Worm (Caenorhabditis elegans): ENCODE measurements around the gene gsnl-1.
A peak's percentile ranks its signal among the peaks of the same experiment; 100 is the strongest.

The gsnl-1 gene

DNA sequence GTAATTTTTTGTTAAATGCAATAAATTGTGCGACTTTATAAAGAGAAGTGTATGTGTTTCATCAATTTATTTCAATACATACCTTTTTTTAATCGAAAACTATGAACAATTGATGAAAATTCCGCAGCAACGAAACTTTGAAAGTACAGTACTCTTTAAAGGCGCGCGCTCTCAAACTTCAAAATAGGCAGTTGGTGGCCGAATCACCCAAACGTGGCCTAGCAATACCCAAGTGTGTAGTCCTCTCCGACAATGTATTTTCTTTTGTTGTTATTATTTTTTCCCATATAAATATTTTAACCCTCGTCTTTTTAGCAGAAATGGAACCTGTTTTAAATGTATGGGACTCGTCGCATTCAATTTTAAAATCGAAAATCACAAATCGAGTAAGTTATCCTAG, 39.7 kb downstream of the gsnl-1 start, which contains the start of gene C50F4.4 (continued):
- TF ChIP-seq F37B4.10 (GFP tag; IDR thresholded peaks at IDR 0.05) (no peak), attf-6 (GFP tag; IDR thresholded peaks at IDR 0.05) (peak; percentile 57), F57A8.1 (GFP tag; optimal IDR thresholded peaks at IDR 0.05) (no peak), nhr-120 (GFP tag; IDR thresholded peaks at IDR 0.05) (no peak), nhr-27 (tag; optimal IDR thresholded peaks at IDR 0.05) (no peak), snpc-4 (GFP tag; optimal IDR thresholded peaks at IDR 0.05) (no peak), snpc-4 (tag; optimal IDR thresholded peaks at IDR 0.05) (peak in 2 of 4 experiments; percentile 3 to 27), B0261.1 (tag; optimal IDR thresholded peaks at IDR 0.05) (no peak), egl-18 (GFP tag; IDR thresholded peaks at IDR 0.05) (no peak), dpff-1 (tag; optimal IDR thresholded peaks at IDR 0.05) (no peak), him-1 (tag; optimal IDR thresholded peaks at IDR 0.05) (peak; percentile 50), ZK185.1 (tag; optimal IDR thresholded peaks at IDR 0.05; ENCODE audit: poor library complexity, severe bottlenecking) (peak; percentile 69), ztf-3 (GFP tag; optimal IDR thresholded peaks at IDR 0.05) (no peak), unc-130 (GFP tag; optimal IDR thresholded peaks at IDR 0.05) (peak; percentile 66), dpl-1 (GFP tag; optimal IDR thresholded peaks at IDR 0.05) (peak; percentile 17), sptf-2 (GFP tag; optimal IDR thresholded peaks at IDR 0.05) (no peak), Y67H2A.10 (GFP tag; conservative IDR thresholded peaks at IDR 0.05) (no peak), dox-1 (GFP tag; IDR thresholded peaks at IDR 0.05) (peak; percentile 71), egl-44 (GFP tag; IDR thresholded peaks at IDR 0.05) (no peak), efl-1 (GFP tag; optimal IDR thresholded peaks at IDR 0.05) (peak; percentile 50), D2030.7 (GFP tag; IDR thresholded peaks at IDR 0.05) (peak; percentile 32; the same call in 1 of the 2 replicates), let-607 (tag; optimal IDR thresholded peaks at IDR 0.05) (peak in 1 of 2 experiments; percentile 16), ceh-91 (GFP tag; IDR thresholded peaks at IDR 0.05) (0 out of 2 replicates have a peak, but pooled peaks have one; percentile 45), ama-1 (optimal IDR thresholded peaks at IDR 0.05) (no peak), ama-1 (GFP tag; optimal IDR thresholded peaks at IDR 0.05) (no peak), F55B11.4 (tag; optimal IDR thresholded peaks at IDR 0.05; ENCODE audit: borderline replicate concordance, insufficient read depth) (no peak), Y79H2A.3 (GFP tag; conservative IDR thresholded peaks at IDR 0.05) (0 out of 2 replicates have a peak, but pooled peaks have one; percentile 18), atf-7 (tag; optimal IDR thresholded peaks at IDR 0.05) (no peak), ztf-18 (tag; optimal IDR thresholded peaks at IDR 0.05) (peak; percentile 33), cebp-1 (GFP tag; IDR thresholded peaks at IDR 0.05) (peak; percentile 34; the same call in 1 of the 2 replicates), cebp-1 (tag; optimal IDR thresholded peaks at IDR 0.05) (no peak), tbx-9 (tag; optimal IDR thresholded peaks at IDR 0.05; ENCODE audit: borderline replicate concordance) (no peak), akir-1 (GFP tag; optimal IDR thresholded peaks at IDR 0.05) (no peak), rec-8 (tag; optimal IDR thresholded peaks at IDR 0.05) (peak in 1 of 2 experiments; percentile 32), F22D6.2 (tag; optimal IDR thresholded peaks at IDR 0.05) (no peak), mxl-1 (tag; optimal IDR thresholded peaks at IDR 0.05) (no peak)

DNA sequence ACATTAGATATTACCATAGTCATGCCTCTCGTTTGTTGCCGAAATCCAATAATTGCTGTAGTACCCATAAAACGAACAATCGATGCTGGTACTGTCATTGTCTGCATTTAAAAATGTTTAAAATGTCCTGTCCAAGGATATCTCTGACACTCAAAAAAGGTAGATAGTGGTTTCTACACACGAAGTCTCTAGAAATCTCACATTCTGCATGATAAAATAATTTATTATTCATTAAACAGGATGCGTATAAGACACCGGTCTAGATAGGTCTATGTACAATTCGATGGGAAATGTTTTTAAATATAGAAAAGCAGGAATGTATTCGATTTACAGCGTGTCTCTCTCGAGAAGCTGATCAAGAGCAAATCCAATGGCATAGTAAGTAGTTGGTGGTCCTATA, 42.8 kb downstream of the gsnl-1 start, which contains the start of gene C50F4.12:
TSS of gene C50F4.12 (minus strand) at position 101 of the 400 bp plus-strand sequence.
- TF ChIP-seq cebp-1 (GFP tag; IDR thresholded peaks at IDR 0.05): no peak
- no peak for TF ChIP-seq cebp-1 (tag; optimal IDR thresholded peaks at IDR 0.05)
- no peak for TF ChIP-seq dpl-1 (GFP tag; optimal IDR thresholded peaks at IDR 0.05)
- TF ChIP-seq zim-3 (tag; optimal IDR thresholded peaks at IDR 0.05): no peak
- no peak for TF ChIP-seq unc-62 (GFP tag; optimal IDR thresholded peaks at IDR 0.05)
- no peak for TF ChIP-seq K12H6.12 (tag; optimal IDR thresholded peaks at IDR 0.05)

Data from whole organism, young adult.